Worm (Caenorhabditis elegans) whole organism, L1 larva: Measurements from ENCODE around the gene B0507.1.
"Not testable (repeated sequence)": the region's sequence is repeated elsewhere in the genome, so short reads cannot be mapped to it uniquely, and the experiment has no call there.

Experiments used
- blmp-1 ChIP-seq: fragments of 150-350 bp; optimal IDR thresholded peaks from 2 replicates; lab custom pipeline; 2014; ENCODE audit warnings: missing biosample characterization, missing genetic modification characterization
- fkh-8 ChIP-seq: sonication (generic microtip); optimal IDR thresholded peaks from 2 replicates; lab custom pipeline; 2016; ENCODE audit warnings: mild to moderate bottlenecking, missing genetic modification characterization, missing compliant biosample characterization
- pqm-1 ChIP-seq: sonication (generic microtip); optimal IDR thresholded peaks from 3 replicates; lab custom pipeline; 2017; ENCODE audit warnings: missing biosample characterization, missing genetic modification characterization

B0507.1 gene

DNA sequence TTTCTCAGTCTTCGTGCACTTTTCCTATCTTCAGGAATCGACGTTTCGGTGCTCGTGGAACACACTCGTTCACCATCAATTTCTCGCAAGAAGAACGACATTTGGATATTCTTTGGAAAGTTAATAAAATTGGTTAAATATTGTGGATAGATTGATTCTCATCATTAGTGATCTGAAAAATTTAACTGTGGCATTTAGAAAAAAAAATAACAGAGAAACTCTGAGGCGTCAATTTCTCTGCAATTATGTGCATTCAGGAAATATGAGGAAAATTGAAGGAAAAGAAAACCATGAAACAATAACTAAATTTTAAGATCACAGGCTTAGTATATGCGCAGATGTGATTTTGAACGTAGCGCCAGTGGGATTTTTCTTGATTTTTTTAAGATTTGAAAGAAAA lies 43.5 kb downstream of the B0507.1 start, which contains the start of gene rpm-1:
TSS of gene rpm-1 (minus strand) at position 101 of the 400 bp plus-strand sequence.
- not testable (repeated sequence) for TF ChIP-seq pqm-1; blmp-1; fkh-8 (tag; lab: Kevin White, UChicago)
